Fruit fly (Drosophila melanogaster) whole organism, embryonic: ENCODE measurements around the gene CG13032.

Source experiments
- Asciz ChIP-seq: fragments of 200-800 bp; sonication (Bioruptor generic); optimal IDR thresholded peaks from 2 replicates; lab custom pipeline; 2017; ENCODE audit warnings: missing biosample characterization, mild to moderate bottlenecking, missing genetic modification characterization, missing genetic modification reagents
- Atf3 ChIP-seq: fragments of 200-800 bp; sonication (Bioruptor generic); optimal IDR thresholded peaks from 3 replicates; lab custom pipeline; 2016; ENCODE audit warnings: missing biosample characterization, missing genetic modification characterization
- CG11093 ChIP-seq: fragments of 200-800 bp; sonication (Bioruptor generic); IDR thresholded peaks from 3 replicates; pipeline ENCODE4 v1.3.6; 2022; ENCODE audit warnings: missing biosample characterization, missing genetic modification characterization
- CG11247 ChIP-seq: fragments of 200-800 bp; sonication (Bioruptor generic); IDR thresholded peaks from 2 replicates; pipeline ENCODE4 v1.3.6; 2022; ENCODE audit warnings: missing biosample characterization, missing genetic modification characterization
- CG14667 ChIP-seq: fragments of 200-800 bp; sonication (Bioruptor generic); IDR thresholded peaks from 2 replicates; pipeline ENCODE4 v1.3.6; 2022; ENCODE audit warnings: missing biosample characterization, missing genetic modification characterization
- CG14965 ChIP-seq: fragments of 200-800 bp; sonication (Bioruptor generic); optimal IDR thresholded peaks from 2 replicates; lab custom pipeline; 2016; ENCODE audit warnings: missing biosample characterization, missing genetic modification characterization, borderline replicate concordance
- CG16779 ChIP-seq: fragments of 200-800 bp; sonication (Bioruptor generic); IDR thresholded peaks from 2 replicates; pipeline ENCODE4 v1.3.6; 2022; ENCODE audit warnings: missing biosample characterization, missing genetic modification characterization
- CG16813 ChIP-seq: fragments of 200-800 bp; sonication (Bioruptor generic); IDR thresholded peaks from 3 replicates; pipeline ENCODE4 v1.3.6; 2022; ENCODE audit warnings: missing biosample characterization, missing genetic modification characterization; ENCODE audit not compliant: partially characterized antibody
- CG2199 ChIP-seq: fragments of 200-800 bp; sonication (Bioruptor generic); IDR thresholded peaks from 3 replicates; pipeline ENCODE4 v1.3.6; 2022; ENCODE audit warnings: missing biosample characterization, missing genetic modification characterization
- CG2875 ChIP-seq: fragments of 200-800 bp; sonication (Bioruptor generic); optimal IDR thresholded peaks from 2 replicates; lab custom pipeline; 2017; ENCODE audit warnings: missing biosample characterization, mild to moderate bottlenecking, missing genetic modification characterization, missing genetic modification reagents
- CG2889 ChIP-seq: fragments of 200-800 bp; sonication (Bioruptor generic); IDR thresholded peaks from 3 replicates; pipeline ENCODE4 v1.3.6; 2022; ENCODE audit warnings: missing biosample characterization, missing genetic modification characterization
- CG31388 ChIP-seq: fragments of 200-800 bp; sonication (Bioruptor generic); optimal IDR thresholded peaks from 2 replicates; lab custom pipeline; 2016; ENCODE audit warnings: missing biosample characterization, missing genetic modification characterization
- CG33557 ChIP-seq: fragments of 200-800 bp; sonication (Bioruptor generic); optimal IDR thresholded peaks from 2 replicates; lab custom pipeline; 2019; ENCODE audit warnings: missing biosample characterization, mild to moderate bottlenecking, missing genetic modification characterization, moderate library complexity
- CG4282 ChIP-seq: fragments of 200-800 bp; sonication (Bioruptor generic); optimal IDR thresholded peaks from 2 replicates; lab custom pipeline; 2016; ENCODE audit warnings: missing biosample characterization, missing genetic modification characterization
- CG4328 ChIP-seq: fragments of 200-800 bp; sonication (Bioruptor generic); optimal IDR thresholded peaks from 3 replicates; lab custom pipeline; 2017; ENCODE audit warnings: missing biosample characterization, missing genetic modification reagents, missing genetic modification characterization
- CG43689 ChIP-seq: fragments of 200-800 bp; sonication (Bioruptor generic); IDR thresholded peaks from 2 replicates; pipeline ENCODE4 v1.3.6; 2022; ENCODE audit warnings: missing biosample characterization, missing genetic modification characterization
- CG4820 ChIP-seq: fragments of 200-800 bp; sonication (Bioruptor generic); optimal IDR thresholded peaks from 3 replicates; lab custom pipeline; 2016; ENCODE audit warnings: missing biosample characterization, missing genetic modification characterization
- CG6765 ChIP-seq: fragments of 200-800 bp; sonication (Bioruptor generic); optimal IDR thresholded peaks from 3 replicates; lab custom pipeline; 2017; ENCODE audit warnings: missing biosample characterization, mild to moderate bottlenecking, missing genetic modification characterization
- CG7745 ChIP-seq: fragments of 200-800 bp; sonication (Bioruptor generic); optimal IDR thresholded peaks from 2 replicates; lab custom pipeline; 2018; ENCODE audit warnings: missing biosample characterization, mild to moderate bottlenecking, missing genetic modification characterization, moderate library complexity
- CG7963 ChIP-seq: fragments of 200-800 bp; sonication (Bioruptor generic); IDR thresholded peaks from 3 replicates; pipeline ENCODE4 v1.3.6; 2022; ENCODE audit warnings: missing biosample characterization, missing genetic modification characterization; ENCODE audit not compliant: partially characterized antibody
- CG8765 ChIP-seq: fragments of 200-800 bp; sonication (Bioruptor generic); IDR thresholded peaks from 2 replicates; pipeline ENCODE4 v1.3.6; 2022; ENCODE audit warnings: missing biosample characterization, missing genetic modification characterization
- CG8924 ChIP-seq: fragments of 200-800 bp; optimal IDR thresholded peaks from 3 replicates; lab custom pipeline; 2019; ENCODE audit warnings: missing biosample characterization, mild to moderate bottlenecking, missing genetic modification characterization, moderate library complexity
- CG8944 ChIP-seq: fragments of 200-800 bp; sonication (Bioruptor generic); optimal IDR thresholded peaks from 3 replicates; lab custom pipeline; 2016; ENCODE audit warnings: missing biosample characterization, missing genetic modification characterization
- Dfd ChIP-seq, 2 experiments: fragments of >200 bp; optimal IDR thresholded peaks; 2 replicates each; lab custom pipeline; 2017; ENCODE audit warnings: missing biosample characterization in 2 of 2, missing genetic modification characterization in 2 of 2
- Dll ChIP-seq: fragments of 200-800 bp; sonication (Bioruptor generic); IDR thresholded peaks from 4 replicates; pipeline ENCODE4 v1.3.6; 2022; ENCODE audit warnings: missing biosample characterization, missing genetic modification characterization; ENCODE audit not compliant: partially characterized antibody
- Doc3 ChIP-seq: fragments of 200-800 bp; sonication (Bioruptor generic); IDR thresholded peaks from 3 replicates; pipeline ENCODE4 v1.3.6; 2022; ENCODE audit warnings: missing biosample characterization, missing genetic modification characterization; ENCODE audit not compliant: partially characterized antibody
- Hsf ChIP-seq: fragments of 200-800 bp; sonication (Bioruptor generic); optimal IDR thresholded peaks from 3 replicates; lab custom pipeline; 2016; ENCODE audit warnings: missing biosample characterization, missing genetic modification characterization
- NfI ChIP-seq: fragments of 200-800 bp; sonication (Bioruptor generic); optimal IDR thresholded peaks from 3 replicates; lab custom pipeline; 2018; ENCODE audit warnings: missing biosample characterization, mild to moderate bottlenecking, missing genetic modification characterization, moderate library complexity
- Opbp ChIP-seq: fragments of 200-800 bp; sonication (Bioruptor generic); IDR thresholded peaks from 3 replicates; pipeline ENCODE4 v1.3.6; 2022; ENCODE audit warnings: missing biosample characterization, missing genetic modification characterization; ENCODE audit not compliant: partially characterized antibody
- PHDP ChIP-seq: fragments of 200-800 bp; sonication (Bioruptor generic); optimal IDR thresholded peaks from 3 replicates; lab custom pipeline; 2018; ENCODE audit warnings: missing biosample characterization, mild to moderate bottlenecking, missing genetic modification characterization, moderate library complexity
- Sox102F ChIP-seq: fragments of 200-800 bp; sonication (Bioruptor generic); optimal IDR thresholded peaks from 2 replicates; lab custom pipeline; 2018; ENCODE audit warnings: missing biosample characterization, mild to moderate bottlenecking, missing genetic modification characterization, moderate library complexity
- YL-1 ChIP-seq: fragments of 200-800 bp; sonication (Bioruptor generic); optimal IDR thresholded peaks from 3 replicates; lab custom pipeline; 2017; ENCODE audit warnings: missing biosample characterization, mild to moderate bottlenecking, missing genetic modification characterization
- amos ChIP-seq: fragments of 200-800 bp; sonication (Bioruptor generic); IDR thresholded peaks from 2 replicates; pipeline ENCODE4 v1.3.6; 2022; ENCODE audit warnings: missing biosample characterization, missing genetic modification characterization; ENCODE audit not compliant: partially characterized antibody
- corto ChIP-seq: fragments of 200-800 bp; sonication (Bioruptor generic); optimal IDR thresholded peaks from 2 replicates; lab custom pipeline; 2016; ENCODE audit warnings: missing biosample characterization, mild to moderate bottlenecking, missing genetic modification characterization, moderate library complexity
- dpn ChIP-seq, 2 experiments: fragments of 200-800 bp; sonication (Bioruptor generic); optimal IDR thresholded peaks; 3 replicates each; lab custom pipeline; 2016; ENCODE audit warnings: missing biosample characterization in 2 of 2, missing genetic modification characterization in 2 of 2
- gem ChIP-seq: fragments of 200-800 bp; sonication (Bioruptor generic); optimal IDR thresholded peaks from 2 replicates; lab custom pipeline; 2019; ENCODE audit warnings: missing biosample characterization, mild to moderate bottlenecking, missing genetic modification characterization, moderate library complexity
- hbn ChIP-seq: fragments of 200-800 bp; sonication (Bioruptor generic); IDR thresholded peaks from 2 replicates; pipeline ENCODE4 v1.3.6; 2022; ENCODE audit warnings: missing biosample characterization, missing genetic modification characterization; ENCODE audit not compliant: partially characterized antibody
- her ChIP-seq: fragments of 200-800 bp; sonication (Bioruptor generic); optimal IDR thresholded peaks from 2 replicates; lab custom pipeline; 2016; ENCODE audit warnings: missing biosample characterization, missing genetic modification characterization
- klu ChIP-seq: fragments of 200-800 bp; sonication (Bioruptor generic); IDR thresholded peaks from 2 replicates; pipeline ENCODE4 v1.3.6; 2022; ENCODE audit warnings: missing biosample characterization, missing genetic modification characterization
- odd ChIP-seq: fragments of 200-800 bp; sonication (Bioruptor generic); optimal IDR thresholded peaks from 2 replicates; lab custom pipeline; 2017; ENCODE audit warnings: missing biosample characterization, mild to moderate bottlenecking, missing genetic modification characterization
- ranshi ChIP-seq: fragments of 200-800 bp; sonication (Bioruptor generic); IDR thresholded peaks from 2 replicates; pipeline ENCODE4 v1.3.6; 2022; ENCODE audit warnings: missing biosample characterization, missing genetic modification characterization
- run ChIP-seq: fragments of 200-800 bp; sonication (Bioruptor generic); optimal IDR thresholded peaks from 3 replicates; lab custom pipeline; 2018; ENCODE audit warnings: missing biosample characterization, mild to moderate bottlenecking, missing genetic modification characterization
- sna ChIP-seq: fragments of 200-800 bp; sonication (Bioruptor generic); IDR thresholded peaks from 2 replicates; pipeline ENCODE4 v1.3.6; 2022; ENCODE audit warnings: missing biosample characterization, missing genetic modification characterization; ENCODE audit not compliant: partially characterized antibody
- trem ChIP-seq: fragments of 200-800 bp; optimal IDR thresholded peaks from 3 replicates; lab custom pipeline; 2019; ENCODE audit warnings: missing biosample characterization, mild to moderate bottlenecking, missing genetic modification characterization, moderate library complexity
- usp ChIP-seq: fragments of >200 bp; optimal IDR thresholded peaks from 2 replicates; lab custom pipeline; 2017; ENCODE audit warnings: missing biosample characterization, missing genetic modification characterization
- vvl ChIP-seq: fragments of 200-800 bp; sonication (Bioruptor generic); IDR thresholded peaks from 2 replicates; pipeline ENCODE4 v1.3.6; 2022; ENCODE audit warnings: missing biosample characterization, missing genetic modification characterization
- wor ChIP-seq: fragments of 200-800 bp; sonication (Bioruptor generic); IDR thresholded peaks from 2 replicates; pipeline ENCODE4 v1.3.6; 2022; ENCODE audit warnings: missing biosample characterization, missing genetic modification characterization

The CG13032 gene

DNA sequence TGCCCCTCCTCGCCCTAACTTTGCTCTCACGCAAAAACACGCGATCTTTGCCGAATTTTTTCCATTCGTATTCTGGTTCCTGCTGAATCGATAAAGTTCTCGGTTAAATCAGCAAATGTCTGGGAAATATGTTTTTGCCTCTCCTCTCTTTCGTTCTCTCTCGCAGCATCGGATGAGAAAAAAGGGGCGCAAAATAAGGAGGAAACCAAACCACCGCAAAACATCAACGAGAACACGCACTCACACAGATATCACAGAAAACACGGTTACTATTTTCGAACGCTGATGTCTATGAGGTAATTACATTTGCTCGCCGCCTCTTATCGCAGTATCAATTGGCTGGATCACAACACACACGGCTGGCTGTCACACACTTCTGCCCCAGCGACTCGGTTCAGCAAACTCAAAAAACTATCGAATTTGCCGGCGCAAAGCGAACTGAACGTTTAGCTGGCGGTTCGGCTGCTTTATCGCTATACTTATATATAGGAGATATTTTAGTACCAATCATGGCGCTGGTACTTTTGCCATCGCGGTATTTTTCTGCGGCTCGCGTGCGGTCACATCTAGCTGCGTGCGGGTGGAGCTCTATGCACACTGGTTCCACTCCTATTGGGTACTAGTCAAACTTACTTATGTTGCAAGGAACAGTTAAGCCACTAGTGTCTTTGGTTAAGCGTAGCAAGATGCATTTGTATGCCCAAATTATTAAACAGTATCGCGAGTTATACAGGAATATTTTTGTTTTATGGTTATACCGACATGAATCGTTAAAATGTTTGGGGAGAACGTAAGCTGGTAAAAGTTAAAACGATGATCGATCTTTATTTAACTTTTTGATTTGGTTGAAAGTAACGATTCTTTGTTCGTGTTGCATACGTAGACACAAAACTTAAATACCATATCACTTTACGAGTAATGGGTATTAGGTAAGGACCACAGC lies 12.3 kb upstream of the CG13032 start, which contains the start of gene Baldspot (continued):
- TF ChIP-seq CG14667 (GFP tag; lab: Robert Waterston, UW) (0 out of 2 replicates have a peak, but pooled peaks have one; percentile 12), run (tag; lab: Kevin White, UChicago) (no peak), usp (no peak), Dll (GFP tag; lab: Robert Waterston, UW) (no peak; the same call in none of the 4 replicates), CG11247 (GFP tag; lab: Robert Waterston, UW) (no peak), amos (GFP tag; lab: Robert Waterston, UW) (peak; percentile 72; the same call in 1 of the 2 replicates), CG7745 (no peak), Doc3 (GFP tag; lab: Robert Waterston, UW) (peak; percentile 49; the same call in 1 of the 3 replicates), her (GFP tag; lab: Kevin White, UChicago) (peak; percentile 74), trem (tag; lab: Kevin White, UChicago) (peak; percentile 85), wor (no peak), CG4820 (GFP tag; lab: Kevin White, UChicago) (peak; percentile 77), hbn (peak; percentile 41; the same call in 1 of the 2 replicates), CG8765 (GFP tag; lab: Robert Waterston, UW) (peak; percentile 52), CG16813 (GFP tag; lab: Robert Waterston, UW) (peak; percentile 65), CG14965 (peak; percentile 55), Asciz (GFP tag; lab: Kevin White, UChicago) (peak; percentile 77), CG8944 (peak; percentile 2), dpn (GFP tag; optimal IDR thresholded peaks at IDR 0.05; lab: Kevin White, UChicago) (peak; percentile 27 to 89), klu (GFP tag; lab: Robert Waterston, UW) (peak; percentile 89), CG7963 (GFP tag; lab: Robert Waterston, UW) (peak; percentile 51; the same call in 1 of the 3 replicates), ranshi (GFP tag; lab: Robert Waterston, UW) (peak; percentile 56; the same call in 1 of the 2 replicates), Atf3 (peak; percentile 49), Opbp (peak; percentile 84), CG31388 (GFP tag; lab: Kevin White, UChicago) (peak; percentile 34), PHDP (tag; lab: Kevin White, UChicago) (peak; percentile 32), corto (GFP tag; lab: Kevin White, UChicago) (no peak), CG16779 (no peak), sna (GFP tag; lab: Robert Waterston, UW) (peak; percentile 60; the same call in 1 of the 2 replicates), vvl (peak; percentile 67), CG33557 (GFP tag; lab: Kevin White, UChicago) (peak; percentile 17), CG11093 (GFP tag; lab: Robert Waterston, UW) (peak; percentile 70; the same call in 2 of the 3 replicates), CG2875 (GFP tag; lab: Kevin White, UChicago) (peak; percentile 31), CG6765 (peak; percentile 88), CG4282 (GFP tag; lab: Kevin White, UChicago) (peak; percentile 97), CG4328 (GFP tag; lab: Kevin White, UChicago) (peak; percentile 86), CG2199 (GFP tag; lab: Robert Waterston, UW) (peak; percentile 78; the same call in 1 of the 3 replicates), CG2889 (no peak), NfI (GFP tag; lab: Kevin White, UChicago) (peak; percentile 49), Hsf (peak; percentile 30), CG43689 (GFP tag; lab: Robert Waterston, UW) (no peak), Sox102F (GFP tag; lab: Kevin White, UChicago) (peak; percentile 47), odd (GFP tag; lab: Kevin White, UChicago) (peak; percentile 11), CG8924 (tag; lab: Kevin White, UChicago) (peak; percentile 78), Dfd (GFP tag; optimal IDR thresholded peaks at IDR 0.05; lab: Kevin White, UChicago) (no peak), gem (peak; percentile 86), YL-1 (GFP tag; lab: Kevin White, UChicago) (peak; percentile 25)
